Fruit fly (Drosophila melanogaster) Kc167 (cell line): ENCODE results near the gene CG31064.
A peak's percentile ranks its signal among the peaks of the same experiment; 100 is the strongest.

Experiments used
- Myc ChIP-seq: fragments of >200 bp; optimal IDR thresholded peaks from 2 replicates; lab custom pipeline; 2017; ENCODE audit warnings: missing external identifiers
- Sin3A ChIP-seq: fragments of >200 bp; optimal IDR thresholded peaks from 2 replicates; lab custom pipeline; 2018; ENCODE audit warnings: missing external identifiers
- h ChIP-seq: fragments of >200 bp; optimal IDR thresholded peaks from 3 replicates; lab custom pipeline; 2018; ENCODE audit warnings: missing external identifiers
- insv ChIP-seq: fragments of >200 bp; optimal IDR thresholded peaks from 3 replicates; lab custom pipeline; 2018; ENCODE audit warnings: missing external identifiers
- psq ChIP-seq: fragments of >200 bp; optimal IDR thresholded peaks from 2 replicates; lab custom pipeline; 2017; ENCODE audit warnings: missing external identifiers
- ttk ChIP-seq: sonication (Bioruptor generic); optimal IDR thresholded peaks from 2 replicates; lab custom pipeline; 2017; ENCODE audit warnings: missing external identifiers

CG31064 gene

dm6 chr3R:27238438-27239301 lies at the start of gene CG31064, which contains the start of gene PolA2:
Gene CG31064, minus strand, starts transcription at chr3R:27239085.
Gene PolA2, plus strand, starts transcription at chr3R:27239163.
- TF ChIP-seq h (lab: Kevin White, UChicago) (no peak), Sin3A (lab: Kevin White, UChicago) (no peak), psq (lab: Kevin White, UChicago) (no peak), Myc (lab: Kevin White, UChicago) (no peak), ttk (no peak), insv (lab: Kevin White, UChicago) (no peak)

dm6 chr3R:27283645-27284044 lies 44.8 kb upstream of the CG31064 start, which contains the start of gene CG3368:
Gene CG3368, plus strand, starts transcription at chr3R:27283780.
- TF ChIP-seq ttk, result no peak
- TF ChIP-seq Sin3A (lab: Kevin White, UChicago), result no peak
- no peak for TF ChIP-seq insv (lab: Kevin White, UChicago)
- no peak for TF ChIP-seq Myc (lab: Kevin White, UChicago)
- no peak for TF ChIP-seq psq (lab: Kevin White, UChicago)
- TF ChIP-seq h (lab: Kevin White, UChicago), result no peak

- TF ChIP-seq ttk (no peak), h (lab: Kevin White, UChicago) (no peak), Sin3A (lab: Kevin White, UChicago) (no peak), insv (lab: Kevin White, UChicago) (no peak), psq (lab: Kevin White, UChicago) (no peak), Myc (lab: Kevin White, UChicago) (no peak)
These were observed 43.4 kb upstream of the CG31064 start, which contains the start of gene mrt for dm6 chr3R:27282286-27282685. Gene mrt, minus strand, starts transcription at chr3R:27282661.

- no peak for TF ChIP-seq ttk
- TF ChIP-seq psq (lab: Kevin White, UChicago), result no peak
- no peak for TF ChIP-seq Sin3A (lab: Kevin White, UChicago)
- TF ChIP-seq Myc (lab: Kevin White, UChicago), result no peak
- no peak for TF ChIP-seq insv (lab: Kevin White, UChicago)
These were observed 42.9 kb upstream of the CG31064 start for dm6 chr3R:27281811-27282131.

- TF ChIP-seq h (lab: Kevin White, UChicago), result no peak
- TF ChIP-seq Sin3A (lab: Kevin White, UChicago), result no peak
- TF ChIP-seq insv (lab: Kevin White, UChicago), result no peak
- no peak for TF ChIP-seq psq (lab: Kevin White, UChicago)
- TF ChIP-seq Myc (lab: Kevin White, UChicago), result no peak
- no peak for TF ChIP-seq ttk
These were observed 42.3 kb upstream of the CG31064 start for dm6 chr3R:27281022-27281810.

dm6 chr3R:27279478-27279877 lies 40.6 kb upstream of the CG31064 start:
- TF ChIP-seq ttk, result peak; percentile 97
- no peak for TF ChIP-seq insv (lab: Kevin White, UChicago)

dm6 chr3R:27274533-27275447 lies 35.9 kb upstream of the CG31064 start, which contains the start of gene CG5938:
Gene CG5938, plus strand, starts transcription at chr3R:27274794.
- no peak for TF ChIP-seq insv (lab: Kevin White, UChicago)
- TF ChIP-seq Myc (lab: Kevin White, UChicago), result no peak
- no peak for TF ChIP-seq h (lab: Kevin White, UChicago)
- TF ChIP-seq psq (lab: Kevin White, UChicago), result no peak
- TF ChIP-seq ttk, result no peak
- no peak for TF ChIP-seq Sin3A (lab: Kevin White, UChicago)

dm6 chr3R:27273118-27274062 lies 34.5 kb upstream of the CG31064 start, which contains the start of gene CG5934:
Gene CG5934, plus strand, starts transcription at chr3R:27273705.
- TF ChIP-seq Sin3A (lab: Kevin White, UChicago) (no peak), h (lab: Kevin White, UChicago) (no peak), psq (lab: Kevin White, UChicago) (no peak)

- TF ChIP-seq Sin3A (lab: Kevin White, UChicago) (no peak), ttk (no peak), insv (lab: Kevin White, UChicago) (no peak)
These were observed 33.3 kb upstream of the CG31064 start for dm6 chr3R:27272233-27272632.
